Worm (Caenorhabditis elegans): Measurements from ENCODE around the gene R107.2.

The R107.2 gene

ce11 chrIII:9051714-9052113 is 6.0 kb upstream of the R107.2 start:
- TF ChIP-seq nhr-47 (tag; optimal IDR thresholded peaks at IDR 0.05) (no peak), grh-1 (GFP tag; IDR thresholded peaks at IDR 0.05) (0 out of 2 replicates have a peak, but pooled peaks have one; percentile 4), ceh-63 (GFP tag; optimal IDR thresholded peaks at IDR 0.05) (peak; percentile 4), efl-1 (optimal IDR thresholded peaks at IDR 0.05) (no peak), efl-1 (GFP tag; optimal IDR thresholded peaks at IDR 0.05 in 1 of 2) (peak in 1 of 2 experiments; percentile 92)

ce11 chrIII:9051119-9051597 is 5.4 kb upstream of the R107.2 start:
- TF ChIP-seq ceh-82 (tag; optimal IDR thresholded peaks at IDR 0.05): peak in 1 of 3 experiments; percentile 58
- TF ChIP-seq nhr-11 (tag; optimal IDR thresholded peaks at IDR 0.05): no peak
- peak; percentile 84 for TF ChIP-seq nhr-20 (tag; optimal IDR thresholded peaks at IDR 0.05)
- peak; percentile 45 for TF ChIP-seq isw-1 (GFP tag; IDR thresholded peaks at IDR 0.05)
- peak; percentile 98 for TF ChIP-seq mep-1 (tag; optimal IDR thresholded peaks at IDR 0.05)
- TF ChIP-seq mab-9 (GFP tag; IDR thresholded peaks at IDR 0.05): peak; percentile 80
- TF ChIP-seq pag-3 (tag; optimal IDR thresholded peaks at IDR 0.05; ENCODE audit: borderline replicate concordance, insufficient read depth): peak; percentile 36
- TF ChIP-seq egl-27 (tag; optimal IDR thresholded peaks at IDR 0.05): peak in 1 of 2 experiments; percentile 17
- TF ChIP-seq rnt-1 (tag; optimal IDR thresholded peaks at IDR 0.05): peak; percentile 75
- no peak for TF ChIP-seq Y116A8C.19 (tag; optimal IDR thresholded peaks at IDR 0.05; ENCODE audit: borderline replicate concordance)
- TF ChIP-seq ceh-63 (GFP tag; optimal IDR thresholded peaks at IDR 0.05): no peak
- peak; percentile 50 to 87 for TF ChIP-seq lin-35 (GFP tag; optimal IDR thresholded peaks at IDR 0.05)
- TF ChIP-seq ceh-8 (GFP tag; optimal IDR thresholded peaks at IDR 0.05): no peak
- no peak for TF ChIP-seq fkh-10 (GFP tag; optimal IDR thresholded peaks at IDR 0.05)
- peak; percentile 84 for TF ChIP-seq swsn-7 (tag; optimal IDR thresholded peaks at IDR 0.05)
- peak; percentile 6 for TF ChIP-seq tbx-2 (tag; optimal IDR thresholded peaks at IDR 0.05)
- peak; percentile 91 for TF ChIP-seq ztf-4 (tag; optimal IDR thresholded peaks at IDR 0.05)
- no peak for TF ChIP-seq ztf-11 (tag; optimal IDR thresholded peaks at IDR 0.05)
- TF ChIP-seq irx-1 (tag; optimal IDR thresholded peaks at IDR 0.05): peak; percentile 60
- TF ChIP-seq nhr-12 (tag; optimal IDR thresholded peaks at IDR 0.05): no peak
- TF ChIP-seq xbp-1 (tag; optimal IDR thresholded peaks at IDR 0.05): peak; percentile 64
- peak; percentile 76 for TF ChIP-seq C16A3.4 (tag; optimal IDR thresholded peaks at IDR 0.05)
- TF ChIP-seq ceh-88 (GFP tag; IDR thresholded peaks at IDR 0.05): peak; percentile 78; the same call in 1 of the 2 replicates
- no peak for TF ChIP-seq lin-39 (tag; optimal IDR thresholded peaks at IDR 0.05)
- TF ChIP-seq nhr-47 (tag; optimal IDR thresholded peaks at IDR 0.05): peak; percentile 68
- TF ChIP-seq nhr-28 (tag; optimal IDR thresholded peaks at IDR 0.05): no peak
- peak; percentile 99 for TF ChIP-seq aly-2 (tag; optimal IDR thresholded peaks at IDR 0.05)
- no peak for TF ChIP-seq sptf-1 (tag; optimal IDR thresholded peaks at IDR 0.05)
- TF ChIP-seq nhr-76 (tag; optimal IDR thresholded peaks at IDR 0.05): no peak
- TF ChIP-seq sup-37 (GFP tag; optimal IDR thresholded peaks at IDR 0.05): no peak
- TF ChIP-seq pax-3 (tag; optimal IDR thresholded peaks at IDR 0.05): peak; percentile 81
- no peak for TF ChIP-seq efl-3 (GFP tag; optimal IDR thresholded peaks at IDR 0.05)
- no peak for TF ChIP-seq nhr-77 (tag; optimal IDR thresholded peaks at IDR 0.05)
- TF ChIP-seq unc-62 (GFP tag; optimal IDR thresholded peaks at IDR 0.05): no peak
- TF ChIP-seq ets-5 (GFP tag; IDR thresholded peaks at IDR 0.05): no peak
- peak; percentile 66 for TF ChIP-seq blmp-1 (tag; optimal IDR thresholded peaks at IDR 0.05)
- no peak for TF ChIP-seq hlh-4 (tag; optimal IDR thresholded peaks at IDR 0.05)
- TF ChIP-seq mef-2 (tag; optimal IDR thresholded peaks at IDR 0.05): no peak
- no peak for TF ChIP-seq pqm-1 (tag; optimal IDR thresholded peaks at IDR 0.05)
- TF ChIP-seq jun-1 (tag; optimal IDR thresholded peaks at IDR 0.05): peak; percentile 3
- peak; percentile 93 for TF ChIP-seq nhr-71 (tag; optimal IDR thresholded peaks at IDR 0.05)
- no peak for TF ChIP-seq vab-15 (tag; optimal IDR thresholded peaks at IDR 0.05)
- peak; percentile 70 for TF ChIP-seq nhr-90 (tag; optimal IDR thresholded peaks at IDR 0.05; ENCODE audit: poor library complexity)
- peak; percentile 46 to 66 for TF ChIP-seq efl-1 (optimal IDR thresholded peaks at IDR 0.05)
- peak; percentile 53 to 95 for TF ChIP-seq efl-1 (GFP tag; optimal IDR thresholded peaks at IDR 0.05 in 1 of 2)
- TF ChIP-seq fkh-8 (tag; optimal IDR thresholded peaks at IDR 0.05): peak; percentile 75
- TF ChIP-seq nhr-237 (tag; optimal IDR thresholded peaks at IDR 0.05): peak; percentile 91
- peak; percentile 46 to 56 (median 54) for TF ChIP-seq dpl-1 (GFP tag; optimal IDR thresholded peaks at IDR 0.05)
- peak; percentile 47 for TF ChIP-seq snpc-4 (tag; optimal IDR thresholded peaks at IDR 0.05)
- TF ChIP-seq grh-1 (GFP tag; IDR thresholded peaks at IDR 0.05): peak; percentile 68

Data from whole organism, L1 larva.